Fruit fly (Drosophila melanogaster): Measurements from ENCODE around the gene lush.
A peak's percentile ranks its signal among the peaks of the same experiment; 100 is the strongest.

The lush gene

dm6 chr3L:19569407-19569806, 36.5 kb downstream of the lush start (continued):
- no peak for TF ChIP-seq CG4328 (GFP tag; optimal IDR thresholded peaks at IDR 0.05)

dm6 chr3L:19568999-19569398, 36.9 kb downstream of the lush start:
- peak; percentile 55 for TF ChIP-seq knrl (GFP tag; IDR thresholded peaks at IDR 0.05; ENCODE audit: partially characterized antibody)
- TF ChIP-seq CG6765 (GFP tag; optimal IDR thresholded peaks at IDR 0.05): no peak
- TF ChIP-seq CG1603 (tag; optimal IDR thresholded peaks at IDR 0.05): peak; percentile 9
- peak; percentile 54 for TF ChIP-seq Bgb (GFP tag; IDR thresholded peaks at IDR 0.05; ENCODE audit: partially characterized antibody)
- TF ChIP-seq amos (GFP tag; IDR thresholded peaks at IDR 0.05; ENCODE audit: partially characterized antibody): peak; percentile 60; the same call in 1 of the 2 replicates
- no peak for TF ChIP-seq luna (GFP tag; optimal IDR thresholded peaks at IDR 0.05)
- TF ChIP-seq Asciz (GFP tag; optimal IDR thresholded peaks at IDR 0.05): no peak
- TF ChIP-seq CG42726 (GFP tag; IDR thresholded peaks at IDR 0.05; ENCODE audit: partially characterized antibody): 0 out of 2 replicates have a peak, but pooled peaks have one; percentile 12
- TF ChIP-seq CG2199 (GFP tag; IDR thresholded peaks at IDR 0.05): peak; percentile 68; the same call in 1 of the 3 replicates
- peak; percentile 69 for TF ChIP-seq CTCF (GFP tag; optimal IDR thresholded peaks at IDR 0.05)
- TF ChIP-seq stwl (tag; optimal IDR thresholded peaks at IDR 0.05): peak; percentile 14

dm6 chr3L:19566127-19566526, 39.8 kb downstream of the lush start:
- peak; percentile 100 for TF ChIP-seq CG13894 (tag; optimal IDR thresholded peaks at IDR 0.05)
- TF ChIP-seq Dad (GFP tag; optimal IDR thresholded peaks at IDR 0.05): no peak
- TF ChIP-seq grau (tag; optimal IDR thresholded peaks at IDR 0.05): no peak
- TF ChIP-seq CG4424 (GFP tag; optimal IDR thresholded peaks at IDR 0.05): no peak
- TF ChIP-seq ab (GFP tag; optimal IDR thresholded peaks at IDR 0.05): no peak
- TF ChIP-seq CG2129 (GFP tag; IDR thresholded peaks at IDR 0.05; ENCODE audit: partially characterized antibody): no peak
- no peak for TF ChIP-seq Opbp (GFP tag; IDR thresholded peaks at IDR 0.05; ENCODE audit: partially characterized antibody)
- TF ChIP-seq chinmo (GFP tag; IDR thresholded peaks at IDR 0.05; ENCODE audit: partially characterized antibody): peak; percentile 69; the same call in 1 of the 4 replicates
- no peak for TF ChIP-seq CG10565 (GFP tag; optimal IDR thresholded peaks at IDR 0.05)
- TF ChIP-seq wdn (GFP tag; IDR thresholded peaks at IDR 0.05): no peak
- TF ChIP-seq CG17186 (GFP tag; optimal IDR thresholded peaks at IDR 0.05): no peak
- no peak for TF ChIP-seq az2 (GFP tag; optimal IDR thresholded peaks at IDR 0.05)
- no peak for TF ChIP-seq Usf (GFP tag; optimal IDR thresholded peaks at IDR 0.05)
- TF ChIP-seq Hsf (GFP tag; optimal IDR thresholded peaks at IDR 0.05): no peak
- TF ChIP-seq CG12744 (GFP tag; optimal IDR thresholded peaks at IDR 0.05): no peak
- TF ChIP-seq TFAM (GFP tag; optimal IDR thresholded peaks at IDR 0.05): no peak
- TF ChIP-seq abd-A (tag; optimal IDR thresholded peaks at IDR 0.05): peak; percentile 31
- TF ChIP-seq twi (tag; optimal IDR thresholded peaks at IDR 0.05): no peak
- no peak for TF ChIP-seq Drgx (GFP tag; IDR thresholded peaks at IDR 0.05)
- TF ChIP-seq org-1 (GFP tag; optimal IDR thresholded peaks at IDR 0.05): no peak
- no peak for TF ChIP-seq chif (GFP tag; optimal IDR thresholded peaks at IDR 0.05)
- no peak for TF ChIP-seq nerfin-2 (GFP tag; IDR thresholded peaks at IDR 0.05; ENCODE audit: partially characterized antibody)
- TF ChIP-seq CG4360 (GFP tag; IDR thresholded peaks at IDR 0.05): no peak
- TF ChIP-seq Atf6 (GFP tag; IDR thresholded peaks at IDR 0.05): no peak
- TF ChIP-seq Vsx1 (GFP tag; optimal IDR thresholded peaks at IDR 0.05): no peak
- TF ChIP-seq NC2β (GFP tag; optimal IDR thresholded peaks at IDR 0.05): no peak
- peak; percentile 75 for TF ChIP-seq CG12769 (tag; optimal IDR thresholded peaks at IDR 0.05)
- TF ChIP-seq cato (GFP tag; optimal IDR thresholded peaks at IDR 0.05; ENCODE audit: borderline replicate concordance): no peak
- TF ChIP-seq Med (GFP tag): peak; percentile 48
- no peak for TF ChIP-seq kni (GFP tag; optimal IDR thresholded peaks at IDR 0.05)
- no peak for TF ChIP-seq CG12071 (GFP tag; optimal IDR thresholded peaks at IDR 0.05)
- no peak for TF ChIP-seq row (GFP tag; IDR thresholded peaks at IDR 0.05)
- no peak for TF ChIP-seq HHEX (GFP tag; optimal IDR thresholded peaks at IDR 0.05)
- no peak for TF ChIP-seq CG2678 (tag; optimal IDR thresholded peaks at IDR 0.05)
- TF ChIP-seq slp2 (GFP tag; optimal IDR thresholded peaks at IDR 0.05): no peak
- TF ChIP-seq CG4854 (GFP tag; optimal IDR thresholded peaks at IDR 0.05): no peak
